Worm (Caenorhabditis elegans) whole organism, early embryonic: ENCODE results near the gene Y46H3C.7.

Experiments
- flt-1 ChIP-seq: fragments of 200-800 bp; sonication (Bioruptor generic); IDR thresholded peaks from 2 replicates; pipeline ENCODE4 v1.3.6; 2022; ENCODE audit warnings: missing genetic modification characterization, missing compliant biosample characterization
- hnd-1 ChIP-seq: sonication (generic microtip); optimal IDR thresholded peaks from 2 replicates; lab custom pipeline; 2016; ENCODE audit warnings: missing genetic modification characterization, missing compliant biosample characterization

DNA sequence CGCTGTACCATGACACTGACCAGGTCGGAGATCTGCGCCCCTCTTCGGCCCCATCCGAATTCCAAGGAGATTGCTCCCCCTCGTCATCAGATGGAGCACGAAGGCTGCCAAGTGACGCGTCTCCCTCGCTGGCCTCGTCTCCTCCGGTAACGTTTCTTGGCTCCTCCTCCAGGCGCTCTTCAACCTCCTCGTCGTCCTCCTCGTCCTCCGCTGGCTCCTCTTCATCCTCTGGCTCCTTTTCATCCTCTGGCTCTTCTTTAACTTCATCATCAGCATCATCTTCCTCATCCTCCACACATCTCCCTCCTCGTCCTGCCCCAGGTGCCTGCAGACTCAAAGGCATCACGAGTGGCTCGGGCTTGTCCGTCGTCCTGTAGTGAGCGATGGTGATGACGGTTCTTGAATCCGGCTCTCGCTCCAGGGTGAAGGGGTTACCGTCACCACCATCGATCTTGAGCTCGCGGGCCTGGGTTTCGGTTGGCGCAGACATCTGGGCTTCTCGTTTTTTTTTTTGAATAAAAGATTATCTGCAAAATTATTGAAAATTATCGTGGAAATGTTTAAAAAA lies 5.5 kb upstream of the Y46H3C.7 start:
- TF ChIP-seq flt-1 (GFP tag; lab: Robert Waterston, UW) (no peak), hnd-1 (tag; lab: Kevin White, UChicago) (no peak)
